Fruit fly (Drosophila melanogaster) whole organism, embryonic: ENCODE measurements around the gene CG10970.

Source experiments
- Asciz ChIP-seq: fragments of 200-800 bp; sonication (Bioruptor generic); optimal IDR thresholded peaks from 2 replicates; lab custom pipeline; 2017; ENCODE audit warnings: missing biosample characterization, mild to moderate bottlenecking, missing genetic modification characterization, missing genetic modification reagents
- C15 ChIP-seq: fragments of 200-800 bp; sonication (Bioruptor generic); IDR thresholded peaks from 3 replicates; pipeline ENCODE4 v1.3.6; 2022; ENCODE audit warnings: missing biosample characterization, missing genetic modification characterization
- CG11723 ChIP-seq: fragments of 200-800 bp; sonication (Bioruptor generic); optimal IDR thresholded peaks from 2 replicates; lab custom pipeline; 2017; ENCODE audit warnings: missing biosample characterization, mild to moderate bottlenecking, missing genetic modification characterization
- CG12744 ChIP-seq: fragments of 200-800 bp; sonication (Bioruptor generic); optimal IDR thresholded peaks from 2 replicates; lab custom pipeline; 2016; ENCODE audit warnings: missing biosample characterization, missing genetic modification characterization
- CG13775 ChIP-seq: fragments of 200-800 bp; sonication (Bioruptor generic); optimal IDR thresholded peaks from 3 replicates; lab custom pipeline; 2017; ENCODE audit warnings: missing biosample characterization, mild to moderate bottlenecking, missing genetic modification characterization
- CG14050 ChIP-seq: fragments of 200-800 bp; sonication (Bioruptor generic); IDR thresholded peaks from 3 replicates; pipeline ENCODE4 v1.3.6; 2022; ENCODE audit warnings: missing biosample characterization, missing genetic modification characterization
- CG17912 ChIP-seq: fragments of 200-800 bp; sonication (Bioruptor generic); optimal IDR thresholded peaks from 2 replicates; lab custom pipeline; 2018; ENCODE audit warnings: missing biosample characterization, mild to moderate bottlenecking, missing genetic modification characterization
- CG1792 ChIP-seq: fragments of 200-800 bp; sonication (Bioruptor generic); optimal IDR thresholded peaks from 2 replicates; lab custom pipeline; 2016; ENCODE audit warnings: missing biosample characterization, missing genetic modification characterization
- CG18011 ChIP-seq: fragments of 200-800 bp; sonication (Bioruptor generic); optimal IDR thresholded peaks from 2 replicates; lab custom pipeline; 2017; ENCODE audit warnings: missing biosample characterization, missing genetic modification characterization, mild to moderate bottlenecking, moderate library complexity, missing genotype
- CG2199 ChIP-seq: fragments of 200-800 bp; sonication (Bioruptor generic); IDR thresholded peaks from 3 replicates; pipeline ENCODE4 v1.3.6; 2022; ENCODE audit warnings: missing biosample characterization, missing genetic modification characterization
- CG2712 ChIP-seq: fragments of 200-800 bp; optimal IDR thresholded peaks from 3 replicates; lab custom pipeline; 2019; ENCODE audit warnings: missing biosample characterization, mild to moderate bottlenecking, missing genetic modification characterization, moderate library complexity
- CG2889 ChIP-seq: fragments of 200-800 bp; sonication (Bioruptor generic); IDR thresholded peaks from 3 replicates; pipeline ENCODE4 v1.3.6; 2022; ENCODE audit warnings: missing biosample characterization, missing genetic modification characterization
- CG30431 ChIP-seq: fragments of 200-800 bp; sonication (Bioruptor generic); optimal IDR thresholded peaks from 2 replicates; lab custom pipeline; 2017; ENCODE audit warnings: missing biosample characterization, missing genetic modification characterization
- CG3847 ChIP-seq: fragments of 200-800 bp; sonication (Bioruptor generic); IDR thresholded peaks from 2 replicates; pipeline ENCODE4 v1.3.6; 2022; ENCODE audit warnings: missing biosample characterization, missing genetic modification characterization
- CG4404 ChIP-seq: fragments of 200-800 bp; sonication (Bioruptor generic); IDR thresholded peaks from 2 replicates; pipeline ENCODE4 v1.3.6; 2022; ENCODE audit warnings: missing biosample characterization, missing genetic modification characterization
- CG4730 ChIP-seq: fragments of 200-800 bp; sonication (Bioruptor generic); IDR thresholded peaks from 2 replicates; pipeline ENCODE4 v1.3.6; 2022; ENCODE audit warnings: missing biosample characterization, missing genetic modification characterization
- CG4854 ChIP-seq: fragments of 200-800 bp; sonication (Bioruptor generic); optimal IDR thresholded peaks from 2 replicates; lab custom pipeline; 2016; ENCODE audit warnings: missing biosample characterization, missing genetic modification characterization, inconsistent platforms
- CG6854 ChIP-seq: fragments of 200-800 bp; sonication (Bioruptor generic); optimal IDR thresholded peaks from 3 replicates; lab custom pipeline; 2017; ENCODE audit warnings: missing biosample characterization, mild to moderate bottlenecking, missing genetic modification characterization
- CG9817 ChIP-seq: fragments of 200-800 bp; sonication (Bioruptor generic); optimal IDR thresholded peaks from 2 replicates; lab custom pipeline; 2018; ENCODE audit warnings: missing biosample characterization, mild to moderate bottlenecking, missing genetic modification characterization, moderate library complexity
- CHES-1-like ChIP-seq: fragments of 200-800 bp; sonication (Bioruptor generic); optimal IDR thresholded peaks from 2 replicates; lab custom pipeline; 2016; ENCODE audit warnings: missing biosample characterization, missing genetic modification characterization
- CTCF ChIP-seq: fragments of 200-800 bp; sonication (Bioruptor generic); optimal IDR thresholded peaks from 2 replicates; lab custom pipeline; 2017; ENCODE audit warnings: missing biosample characterization, mild to moderate bottlenecking, missing genetic modification characterization, moderate library complexity
- Deaf1 ChIP-seq: fragments of 200-800 bp; optimal IDR thresholded peaks from 3 replicates; lab custom pipeline; 2019; ENCODE audit warnings: missing biosample characterization, mild to moderate bottlenecking, missing genetic modification characterization, moderate library complexity
- GATAe ChIP-seq: fragments of 200-800 bp; sonication (Bioruptor generic); conservative IDR thresholded peaks from 2 replicates; pipeline ENCODE4 v1.3.6; 2022; ENCODE audit warnings: missing biosample characterization, missing genetic modification characterization
- H2.0 ChIP-seq: fragments of 200-800 bp; sonication (Bioruptor generic); IDR thresholded peaks from 2 replicates; pipeline ENCODE4 v1.3.6; 2022; ENCODE audit warnings: missing biosample characterization, missing genetic modification characterization
- HLH3B ChIP-seq: fragments of 200-800 bp; sonication (Bioruptor generic); IDR thresholded peaks from 2 replicates; pipeline ENCODE4 v1.3.6; 2022; ENCODE audit warnings: missing biosample characterization, missing genetic modification characterization
- HLHmδ ChIP-seq: fragments of 200-800 bp; sonication (Bioruptor generic); optimal IDR thresholded peaks from 2 replicates; lab custom pipeline; 2018; ENCODE audit warnings: missing biosample characterization, mild to moderate bottlenecking, missing genetic modification characterization, moderate library complexity
- Hand ChIP-seq: fragments of 200-800 bp; sonication (Bioruptor generic); optimal IDR thresholded peaks from 2 replicates; lab custom pipeline; 2017; ENCODE audit warnings: mild to moderate bottlenecking, missing biosample characterization, missing genetic modification reagents, missing genetic modification characterization
- HmgZ ChIP-seq: fragments of 200-800 bp; sonication (Bioruptor generic); optimal IDR thresholded peaks from 2 replicates; lab custom pipeline; 2018; ENCODE audit warnings: missing biosample characterization, mild to moderate bottlenecking, missing genetic modification characterization
- Nf-YC ChIP-seq: fragments of 200-800 bp; optimal IDR thresholded peaks from 3 replicates; lab custom pipeline; 2019; ENCODE audit warnings: missing biosample characterization, mild to moderate bottlenecking, missing genetic modification characterization, moderate library complexity
- Opbp ChIP-seq: fragments of 200-800 bp; sonication (Bioruptor generic); IDR thresholded peaks from 3 replicates; pipeline ENCODE4 v1.3.6; 2022; ENCODE audit warnings: missing biosample characterization, missing genetic modification characterization; ENCODE audit not compliant: partially characterized antibody
- PHDP ChIP-seq: fragments of 200-800 bp; sonication (Bioruptor generic); optimal IDR thresholded peaks from 3 replicates; lab custom pipeline; 2018; ENCODE audit warnings: missing biosample characterization, mild to moderate bottlenecking, missing genetic modification characterization, moderate library complexity
- Tbp ChIP-seq: fragments of >200 bp; optimal IDR thresholded peaks from 2 replicates; lab custom pipeline; 2018; ENCODE audit warnings: missing biosample characterization, missing genetic modification characterization
- ab ChIP-seq: fragments of 200-800 bp; sonication (Bioruptor generic); optimal IDR thresholded peaks from 2 replicates; lab custom pipeline; 2016; ENCODE audit warnings: missing biosample characterization, missing genetic modification characterization
- bsh ChIP-seq, 2 experiments: fragments of 200-800 bp; sonication (Bioruptor generic); optimal IDR thresholded peaks; 2 replicates each; lab custom pipeline; 2017 to 2018; ENCODE audit warnings: mild to moderate bottlenecking in 2 of 2, missing biosample characterization in 2 of 2, missing genetic modification characterization in 2 of 2, moderate library complexity in 1 of 2
- cad ChIP-seq: fragments of >200 bp; optimal IDR thresholded peaks from 2 replicates; lab custom pipeline; 2017; ENCODE audit warnings: missing biosample characterization, missing genetic modification characterization
- crc ChIP-seq: fragments of 200-800 bp; sonication (Bioruptor generic); optimal IDR thresholded peaks from 2 replicates; lab custom pipeline; 2016; ENCODE audit warnings: missing biosample characterization, missing genetic modification characterization
- da ChIP-seq: fragments of 200-800 bp; sonication (Bioruptor generic); optimal IDR thresholded peaks from 2 replicates; lab custom pipeline; 2016; ENCODE audit warnings: missing biosample characterization, missing genetic modification characterization
- gce ChIP-seq: fragments of 200-800 bp; sonication (Bioruptor generic); IDR thresholded peaks from 3 replicates; pipeline ENCODE4 v1.3.6; 2022; ENCODE audit warnings: missing biosample characterization, missing genetic modification characterization
- hbn ChIP-seq: fragments of 200-800 bp; sonication (Bioruptor generic); IDR thresholded peaks from 2 replicates; pipeline ENCODE4 v1.3.6; 2022; ENCODE audit warnings: missing biosample characterization, missing genetic modification characterization; ENCODE audit not compliant: partially characterized antibody
- ind ChIP-seq: fragments of 200-800 bp; sonication (Bioruptor generic); optimal IDR thresholded peaks from 3 replicates; lab custom pipeline; 2016; ENCODE audit warnings: missing biosample characterization, missing genetic modification characterization
- kni ChIP-seq: fragments of 200-800 bp; sonication (Bioruptor generic); optimal IDR thresholded peaks from 3 replicates; lab custom pipeline; 2017; ENCODE audit warnings: mild to moderate bottlenecking, missing biosample characterization, missing genetic modification reagents, missing genetic modification characterization
- lov ChIP-seq, 2 experiments: fragments of 200-800 bp in 1 of 2; fragments of >200 bp in 1 of 2; sonication (Bioruptor generic) in 1 of 2; IDR thresholded peaks in 1 of 2; optimal IDR thresholded peaks in 1 of 2; 2 replicates in 1 of 2; 3 replicates in 1 of 2; pipeline versions ENCODE4 v1.3.6 to Lab custom; 2017 to 2022; ENCODE audit warnings: missing biosample characterization in 1 of 2, missing genetic modification characterization in 1 of 2
- mam ChIP-seq: fragments of 200-800 bp; sonication (Bioruptor generic); optimal IDR thresholded peaks from 3 replicates; lab custom pipeline; 2016; ENCODE audit warnings: missing biosample characterization, missing genetic modification characterization
- mld ChIP-seq: fragments of 200-800 bp; sonication (Bioruptor generic); IDR thresholded peaks from 3 replicates; pipeline ENCODE4 v1.3.6; 2022; ENCODE audit warnings: missing biosample characterization, missing genetic modification characterization; ENCODE audit not compliant: partially characterized antibody
- pnt ChIP-seq: fragments of 200-800 bp; sonication (Bioruptor generic); optimal IDR thresholded peaks from 3 replicates; lab custom pipeline; 2016; ENCODE audit warnings: missing biosample characterization, missing genetic modification characterization
- ranshi ChIP-seq: fragments of 200-800 bp; sonication (Bioruptor generic); IDR thresholded peaks from 2 replicates; pipeline ENCODE4 v1.3.6; 2022; ENCODE audit warnings: missing biosample characterization, missing genetic modification characterization
- sima ChIP-seq: fragments of 200-800 bp; sonication (Bioruptor generic); optimal IDR thresholded peaks from 2 replicates; lab custom pipeline; 2016; ENCODE audit warnings: missing biosample characterization, missing genetic modification characterization
- ssp ChIP-seq: fragments of 200-800 bp; sonication (Bioruptor generic); IDR thresholded peaks from 2 replicates; pipeline ENCODE4 v1.3.6; 2022; ENCODE audit warnings: missing biosample characterization, missing genetic modification characterization
- toy ChIP-seq: fragments of 200-800 bp; sonication (Bioruptor generic); IDR thresholded peaks from 2 replicates; pipeline ENCODE4 v1.3.6; 2022; ENCODE audit warnings: missing biosample characterization, missing genetic modification characterization
- trh ChIP-seq: fragments of 200-800 bp; sonication (Bioruptor generic); optimal IDR thresholded peaks from 2 replicates; lab custom pipeline; 2016; ENCODE audit warnings: missing biosample characterization, missing genetic modification characterization
- vvl ChIP-seq: fragments of 200-800 bp; sonication (Bioruptor generic); IDR thresholded peaks from 2 replicates; pipeline ENCODE4 v1.3.6; 2022; ENCODE audit warnings: missing biosample characterization, missing genetic modification characterization
- wor ChIP-seq: fragments of 200-800 bp; sonication (Bioruptor generic); IDR thresholded peaks from 2 replicates; pipeline ENCODE4 v1.3.6; 2022; ENCODE audit warnings: missing biosample characterization, missing genetic modification characterization
- zf30C ChIP-seq: fragments of 200-800 bp; sonication (Bioruptor generic); optimal IDR thresholded peaks from 3 replicates; lab custom pipeline; 2018; ENCODE audit warnings: missing biosample characterization, mild to moderate bottlenecking, missing genetic modification characterization

The CG10970 gene

DNA sequence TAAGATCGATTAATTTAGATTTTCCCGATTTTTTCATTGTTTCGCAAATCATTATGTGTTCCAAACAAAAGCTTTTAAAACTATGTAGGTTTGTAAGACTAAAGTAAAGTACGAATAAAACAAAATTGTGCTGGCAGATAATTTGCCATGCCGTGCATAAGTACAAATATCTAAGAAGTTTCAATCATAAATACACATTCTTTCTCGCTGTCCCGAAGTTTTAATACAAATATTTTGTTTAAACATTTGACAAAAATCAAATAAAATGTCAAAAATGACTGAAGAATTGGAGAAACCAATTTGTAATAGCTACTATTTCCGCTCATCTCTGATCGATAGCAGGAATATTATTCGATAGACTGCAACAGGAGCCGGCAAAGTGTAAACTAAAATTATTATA is 11.4 kb upstream of the CG10970 start, which contains the start of gene APC4 (continued):
- TF ChIP-seq CG18011, result no peak
- no peak for TF ChIP-seq toy (GFP tag; lab: Robert Waterston, UW)
- no peak for TF ChIP-seq H2.0 (GFP tag; lab: Robert Waterston, UW)
- TF ChIP-seq bsh (GFP tag; optimal IDR thresholded peaks at IDR 0.05; lab: Kevin White, UChicago), result no peak
- TF ChIP-seq zf30C (GFP tag; lab: Kevin White, UChicago), result no peak
- peak; percentile 2 for TF ChIP-seq PHDP
- no peak for TF ChIP-seq wor (GFP tag; lab: Robert Waterston, UW)
- peak; percentile 31 for TF ChIP-seq CG9817 (tag; lab: Kevin White, UChicago)
- TF ChIP-seq HLHmδ, result no peak
- peak; percentile 38 for TF ChIP-seq CHES-1-like (GFP tag; lab: Kevin White, UChicago)
- no peak for TF ChIP-seq kni (GFP tag; lab: Kevin White, UChicago)
- no peak for TF ChIP-seq CG1792 (GFP tag; lab: Kevin White, UChicago)
- TF ChIP-seq CG11723 (GFP tag; lab: Kevin White, UChicago), result no peak
- TF ChIP-seq CG4854 (GFP tag; lab: Kevin White, UChicago), result no peak
- TF ChIP-seq GATAe (GFP tag; lab: Robert Waterston, UW), result no peak
- TF ChIP-seq ind (GFP tag; lab: Kevin White, UChicago), result peak; percentile 32
- no peak for TF ChIP-seq pnt (GFP tag; lab: Kevin White, UChicago)
- no peak for TF ChIP-seq trh (GFP tag; lab: Kevin White, UChicago)
- peak; percentile 42 for TF ChIP-seq Nf-YC (tag; lab: Kevin White, UChicago)
- no peak for TF ChIP-seq Asciz (GFP tag; lab: Kevin White, UChicago)
- no peak for TF ChIP-seq CG6854 (GFP tag; lab: Kevin White, UChicago)
- TF ChIP-seq CG3847 (GFP tag; lab: Robert Waterston, UW), result no peak
- TF ChIP-seq CG4730 (GFP tag; lab: Robert Waterston, UW), result no peak
- TF ChIP-seq CTCF (GFP tag; lab: Kevin White, UChicago), result no peak
- TF ChIP-seq mam, result no peak
- TF ChIP-seq vvl (GFP tag; lab: Robert Waterston, UW), result no peak
- no peak for TF ChIP-seq HLH3B (GFP tag; lab: Robert Waterston, UW)
- no peak for TF ChIP-seq Deaf1
- no peak for TF ChIP-seq CG30431 (GFP tag; lab: Kevin White, UChicago)
- TF ChIP-seq Hand (GFP tag; lab: Kevin White, UChicago), result no peak
- no peak for TF ChIP-seq CG12744
- no peak for TF ChIP-seq Opbp (GFP tag; lab: Robert Waterston, UW)
- no peak for TF ChIP-seq crc (GFP tag; lab: Kevin White, UChicago)
- TF ChIP-seq ranshi, result no peak
- TF ChIP-seq CG17912, result no peak
- TF ChIP-seq CG4404 (GFP tag; lab: Robert Waterston, UW), result no peak
- TF ChIP-seq gce, result no peak
- TF ChIP-seq mld (GFP tag; lab: Robert Waterston, UW), result no peak
- TF ChIP-seq hbn (GFP tag; lab: Robert Waterston, UW), result no peak
- no peak for TF ChIP-seq Tbp (GFP tag; lab: Kevin White, UChicago)
- TF ChIP-seq CG2889 (GFP tag; lab: Robert Waterston, UW), result no peak
- TF ChIP-seq cad (GFP tag; lab: Kevin White, UChicago), result no peak
- TF ChIP-seq ssp (GFP tag; lab: Robert Waterston, UW), result no peak
- no peak for TF ChIP-seq HmgZ (tag; lab: Kevin White, UChicago)
- TF ChIP-seq CG2199, result no peak
- TF ChIP-seq sima, result no peak
- TF ChIP-seq CG14050, result no peak
- TF ChIP-seq CG2712 (tag; lab: Kevin White, UChicago), result peak; percentile 23
- no peak for TF ChIP-seq ab
- no peak for TF ChIP-seq da (GFP tag; lab: Kevin White, UChicago)
- no peak for TF ChIP-seq C15 (GFP tag; lab: Robert Waterston, UW)
- TF ChIP-seq CG13775 (GFP tag; lab: Kevin White, UChicago), result peak; percentile 9
- TF ChIP-seq lov (optimal IDR thresholded peaks at IDR 0.05; lab: Kevin White, UChicago), result no peak
- TF ChIP-seq lov (GFP tag; IDR thresholded peaks at IDR 0.05; lab: Robert Waterston, UW), result no peak
